Fruit fly (Drosophila melanogaster): ENCODE data around the gene fng.

The fng gene

dm6 chr3L:20991373-20991772 is 42.1 kb upstream of the fng start, which contains the start of gene CG12984:
CG12984 (plus strand) TSS chr3L:20991673.
- TF ChIP-seq bbx (GFP tag; IDR thresholded peaks at IDR 0.05; ENCODE audit: partially characterized antibody) = 0 out of 2 replicates have a peak, but pooled peaks have one; percentile 15
- TF ChIP-seq Ets65A (GFP tag) = no peak
- TF ChIP-seq CG4730 (GFP tag; IDR thresholded peaks at IDR 0.05) = no peak
- TF ChIP-seq stwl (tag; optimal IDR thresholded peaks at IDR 0.05) = peak; percentile 32
- TF ChIP-seq sens (GFP tag) = peak; percentile 70

- no peak for TF ChIP-seq CG18476 (GFP tag; optimal IDR thresholded peaks at IDR 0.05)
- TF ChIP-seq repo (GFP tag; optimal IDR thresholded peaks at IDR 0.05) = no peak
- no peak for TF ChIP-seq CG11247 (GFP tag; IDR thresholded peaks at IDR 0.05)
- TF ChIP-seq nom (GFP tag; optimal IDR thresholded peaks at IDR 0.05) = peak; percentile 0
Measured at dm6 chr3L:20990231-20990630, 40.9 kb upstream of the fng start.

dm6 chr3L:20988862-20989261 is 39.5 kb upstream of the fng start:
- TF ChIP-seq CG6254 (GFP tag; optimal IDR thresholded peaks at IDR 0.05) (no peak), Drgx (GFP tag; IDR thresholded peaks at IDR 0.05) (peak; percentile 62), sens (GFP tag) (peak; percentile 10), bsh (GFP tag; optimal IDR thresholded peaks at IDR 0.05) (peak in 1 of 2 experiments; percentile 81), Ets65A (GFP tag) (peak; percentile 12), nom (GFP tag; optimal IDR thresholded peaks at IDR 0.05) (peak; percentile 51), NFAT (GFP tag; IDR thresholded peaks at IDR 0.05) (no peak)

- TF ChIP-seq hb (GFP tag; IDR thresholded peaks at IDR 0.05; ENCODE audit: partially characterized antibody) (0 out of 3 replicates have a peak, but pooled peaks have one; percentile 1), lov (optimal IDR thresholded peaks at IDR 0.05) (no peak), lov (GFP tag; IDR thresholded peaks at IDR 0.05) (no peak), disco-r (GFP tag; optimal IDR thresholded peaks at IDR 0.05) (no peak), maf-S (GFP tag; optimal IDR thresholded peaks at IDR 0.05) (no peak), CG10321 (GFP tag; IDR thresholded peaks at IDR 0.05) (no peak), Drgx (GFP tag; IDR thresholded peaks at IDR 0.05) (peak; percentile 34; the same call in 1 of the 2 replicates), wdn (GFP tag; IDR thresholded peaks at IDR 0.05) (no peak), CG10431 (GFP tag; optimal IDR thresholded peaks at IDR 0.05) (no peak), bsh (GFP tag; optimal IDR thresholded peaks at IDR 0.05) (peak in 1 of 2 experiments; percentile 2), MESR4 (GFP tag; optimal IDR thresholded peaks at IDR 0.05) (no peak), CG10959 (GFP tag; IDR thresholded peaks at IDR 0.05) (no peak)
Measured at dm6 chr3L:20987895-20988294, 38.6 kb upstream of the fng start.

- TF ChIP-seq bsh (GFP tag; optimal IDR thresholded peaks at IDR 0.05) (peak in 1 of 2 experiments; percentile 26), CG12659 (GFP tag; optimal IDR thresholded peaks at IDR 0.05) (no peak), Ravus (GFP tag; IDR thresholded peaks at IDR 0.05) (no peak), Drgx (GFP tag; IDR thresholded peaks at IDR 0.05) (peak; percentile 69), CG9932 (GFP tag; IDR thresholded peaks at IDR 0.05) (no peak), nom (GFP tag; optimal IDR thresholded peaks at IDR 0.05) (peak; percentile 18), Bteb2 (GFP tag; optimal IDR thresholded peaks at IDR 0.05) (no peak)
Measured at dm6 chr3L:20986929-20987363, 37.6 kb upstream of the fng start.

- TF ChIP-seq gem (tag; optimal IDR thresholded peaks at IDR 0.05) (no peak), CG1024 (GFP tag; IDR thresholded peaks at IDR 0.05) (no peak), nom (GFP tag; optimal IDR thresholded peaks at IDR 0.05) (peak; percentile 38), CG1647 (GFP tag; optimal IDR thresholded peaks at IDR 0.05) (no peak), CG8359 (GFP tag; optimal IDR thresholded peaks at IDR 0.05; ENCODE audit: borderline replicate concordance) (peak; percentile 98)
Measured at dm6 chr3L:20984414-20985208, 35.3 kb upstream of the fng start.

Data from whole organism, embryonic.